Fruit fly (Drosophila melanogaster) whole organism, embryonic: ENCODE data around the gene CG11726.

Experiments
- Bteb2 ChIP-seq: fragments of 200-800 bp; sonication (Bioruptor generic); optimal IDR thresholded peaks from 2 replicates; lab custom pipeline; 2016; ENCODE audit warnings: missing biosample characterization, missing genetic modification characterization
- CG10267 ChIP-seq: fragments of 200-800 bp; sonication (Bioruptor generic); optimal IDR thresholded peaks from 2 replicates; lab custom pipeline; 2018; ENCODE audit warnings: missing biosample characterization, mild to moderate bottlenecking, missing genetic modification characterization, moderate library complexity
- CG11560 ChIP-seq: fragments of 200-800 bp; sonication (Bioruptor generic); IDR thresholded peaks from 3 replicates; pipeline ENCODE4 v1.3.6; 2022; ENCODE audit warnings: missing biosample characterization, missing genetic modification characterization
- CG12155 ChIP-seq: fragments of 200-800 bp; sonication (Bioruptor generic); optimal IDR thresholded peaks from 3 replicates; lab custom pipeline; 2016; ENCODE audit warnings: missing biosample characterization, missing genetic modification characterization
- CG12219 ChIP-seq: fragments of 200-800 bp; sonication (Bioruptor generic); optimal IDR thresholded peaks from 3 replicates; lab custom pipeline; 2018; ENCODE audit warnings: missing biosample characterization, mild to moderate bottlenecking, missing genetic modification characterization
- CG13894 ChIP-seq: fragments of 200-800 bp; sonication (Bioruptor generic); optimal IDR thresholded peaks from 3 replicates; lab custom pipeline; 2018; ENCODE audit warnings: missing biosample characterization, mild to moderate bottlenecking, missing genetic modification characterization, moderate library complexity
- CG14441 ChIP-seq: fragments of 200-800 bp; sonication (Bioruptor generic); IDR thresholded peaks from 2 replicates; pipeline ENCODE4 v1.3.6; 2022; ENCODE audit warnings: missing biosample characterization, missing genetic modification characterization
- CG14965 ChIP-seq: fragments of 200-800 bp; sonication (Bioruptor generic); optimal IDR thresholded peaks from 2 replicates; lab custom pipeline; 2016; ENCODE audit warnings: missing biosample characterization, missing genetic modification characterization, borderline replicate concordance
- CG15601 ChIP-seq: fragments of 200-800 bp; sonication (Bioruptor generic); optimal IDR thresholded peaks from 3 replicates; lab custom pipeline; 2019; ENCODE audit warnings: missing biosample characterization, mild to moderate bottlenecking, missing genetic modification characterization, moderate library complexity
- CG17361 ChIP-seq: fragments of 200-800 bp; sonication (Bioruptor generic); IDR thresholded peaks from 3 replicates; pipeline ENCODE4 v1.3.6; 2022; ENCODE audit warnings: missing biosample characterization, missing genetic modification characterization
- CG2129 ChIP-seq: fragments of 200-800 bp; sonication (Bioruptor generic); IDR thresholded peaks from 2 replicates; pipeline ENCODE4 v1.3.6; 2022; ENCODE audit warnings: missing biosample characterization, missing genetic modification characterization; ENCODE audit not compliant: partially characterized antibody
- CG2712 ChIP-seq: fragments of 200-800 bp; optimal IDR thresholded peaks from 3 replicates; lab custom pipeline; 2019; ENCODE audit warnings: missing biosample characterization, mild to moderate bottlenecking, missing genetic modification characterization, moderate library complexity
- CG2889 ChIP-seq: fragments of 200-800 bp; sonication (Bioruptor generic); IDR thresholded peaks from 3 replicates; pipeline ENCODE4 v1.3.6; 2022; ENCODE audit warnings: missing biosample characterization, missing genetic modification characterization
- CG30020 ChIP-seq: fragments of 200-800 bp; optimal IDR thresholded peaks from 2 replicates; lab custom pipeline; 2019; ENCODE audit warnings: missing biosample characterization, mild to moderate bottlenecking, missing genetic modification characterization, moderate library complexity
- CG33213 ChIP-seq: fragments of 200-800 bp; sonication (Bioruptor generic); optimal IDR thresholded peaks from 3 replicates; lab custom pipeline; 2016; ENCODE audit warnings: missing biosample characterization, missing genetic modification characterization
- CG43689 ChIP-seq: fragments of 200-800 bp; sonication (Bioruptor generic); IDR thresholded peaks from 2 replicates; pipeline ENCODE4 v1.3.6; 2022; ENCODE audit warnings: missing biosample characterization, missing genetic modification characterization
- CG6683 ChIP-seq: fragments of 200-800 bp; sonication (Bioruptor generic); optimal IDR thresholded peaks from 2 replicates; lab custom pipeline; 2017; ENCODE audit warnings: missing biosample characterization, mild to moderate bottlenecking, missing genetic modification characterization, missing genetic modification reagents
- CG6854 ChIP-seq: fragments of 200-800 bp; sonication (Bioruptor generic); optimal IDR thresholded peaks from 3 replicates; lab custom pipeline; 2017; ENCODE audit warnings: missing biosample characterization, mild to moderate bottlenecking, missing genetic modification characterization
- CG7357 ChIP-seq: fragments of 200-800 bp; sonication (Bioruptor generic); IDR thresholded peaks from 3 replicates; pipeline ENCODE4 v1.3.6; 2022; ENCODE audit warnings: missing biosample characterization, missing genetic modification characterization
- CG8388 ChIP-seq: fragments of 200-800 bp; sonication (Bioruptor generic); optimal IDR thresholded peaks from 2 replicates; lab custom pipeline; 2019; ENCODE audit warnings: missing biosample characterization, mild to moderate bottlenecking, missing genetic modification characterization, moderate library complexity
- CG8924 ChIP-seq: fragments of 200-800 bp; optimal IDR thresholded peaks from 3 replicates; lab custom pipeline; 2019; ENCODE audit warnings: missing biosample characterization, mild to moderate bottlenecking, missing genetic modification characterization, moderate library complexity
- CG9609 ChIP-seq: fragments of 200-800 bp; sonication (Bioruptor generic); optimal IDR thresholded peaks from 3 replicates; lab custom pipeline; 2016; ENCODE audit warnings: missing biosample characterization, missing genetic modification characterization
- CG9876 ChIP-seq: fragments of 200-800 bp; sonication (Bioruptor generic); optimal IDR thresholded peaks from 2 replicates; lab custom pipeline; 2016; ENCODE audit warnings: missing biosample characterization, missing genetic modification characterization
- CHES-1-like ChIP-seq: fragments of 200-800 bp; sonication (Bioruptor generic); optimal IDR thresholded peaks from 2 replicates; lab custom pipeline; 2016; ENCODE audit warnings: missing biosample characterization, missing genetic modification characterization
- D ChIP-seq, 2 experiments: fragments of 200-800 bp in 1 of 2; fragments of >200 bp in 1 of 2; sonication (Bioruptor generic) in 1 of 2; optimal IDR thresholded peaks; 2 replicates in 1 of 2; 3 replicates in 1 of 2; lab custom pipeline; 2017; ENCODE audit warnings: mild to moderate bottlenecking in 1 of 2, missing biosample characterization in 1 of 2, missing genetic modification characterization in 1 of 2, missing genetic modification reagents in 1 of 2
- D19B ChIP-seq: fragments of 200-800 bp; sonication (Bioruptor generic); optimal IDR thresholded peaks from 2 replicates; lab custom pipeline; 2017; ENCODE audit warnings: missing biosample characterization, mild to moderate bottlenecking, missing genetic modification characterization
- Hr51 ChIP-seq, 2 experiments: fragments of 200-800 bp; sonication (Bioruptor generic); optimal IDR thresholded peaks; 2 replicates in 1 of 2; 3 replicates in 1 of 2; lab custom pipeline; 2016 to 2018; ENCODE audit warnings: missing biosample characterization in 2 of 2, missing genetic modification characterization in 2 of 2, mild to moderate bottlenecking in 1 of 2, moderate library complexity in 1 of 2
- Hr78 ChIP-seq, 2 experiments: fragments of 200-800 bp in 1 of 2; fragments of >200 bp in 1 of 2; sonication (Bioruptor generic) in 1 of 2; optimal IDR thresholded peaks; 2 replicates each; lab custom pipeline; 2017 to 2019; ENCODE audit warnings: missing biosample characterization in 2 of 2, missing genetic modification characterization in 2 of 2, mild to moderate bottlenecking in 1 of 2, moderate library complexity in 1 of 2
- MBD-R2 ChIP-seq: fragments of 200-800 bp; sonication (Bioruptor generic); IDR thresholded peaks from 2 replicates; pipeline ENCODE4 v1.3.6; 2022; ENCODE audit warnings: missing biosample characterization, missing genetic modification characterization
- MESR4 ChIP-seq: fragments of 200-800 bp; sonication (Bioruptor generic); optimal IDR thresholded peaks from 2 replicates; lab custom pipeline; 2018; ENCODE audit warnings: missing biosample characterization, mild to moderate bottlenecking, missing genetic modification characterization, moderate library complexity
- NC2β ChIP-seq: fragments of 200-800 bp; sonication (Bioruptor generic); optimal IDR thresholded peaks from 2 replicates; lab custom pipeline; 2016; ENCODE audit warnings: missing biosample characterization, missing genetic modification characterization
- Oaz ChIP-seq: fragments of 200-800 bp; sonication (Bioruptor generic); IDR thresholded peaks from 2 replicates; pipeline ENCODE4 v1.3.6; 2022; ENCODE audit warnings: missing biosample characterization, missing genetic modification characterization
- PHDP ChIP-seq: fragments of 200-800 bp; sonication (Bioruptor generic); optimal IDR thresholded peaks from 3 replicates; lab custom pipeline; 2018; ENCODE audit warnings: missing biosample characterization, mild to moderate bottlenecking, missing genetic modification characterization, moderate library complexity
- Six4 ChIP-seq: fragments of 200-800 bp; sonication (Bioruptor generic); optimal IDR thresholded peaks from 2 replicates; lab custom pipeline; 2016; ENCODE audit warnings: missing biosample characterization, missing genetic modification characterization
- YL-1 ChIP-seq: fragments of 200-800 bp; sonication (Bioruptor generic); optimal IDR thresholded peaks from 3 replicates; lab custom pipeline; 2017; ENCODE audit warnings: missing biosample characterization, mild to moderate bottlenecking, missing genetic modification characterization
- bab2 ChIP-seq: fragments of 200-800 bp; sonication (Bioruptor generic); optimal IDR thresholded peaks from 2 replicates; lab custom pipeline; 2016; ENCODE audit warnings: missing biosample characterization, missing genetic modification characterization
- chm ChIP-seq: fragments of 200-800 bp; sonication (Bioruptor generic); IDR thresholded peaks from 2 replicates; pipeline ENCODE4 v1.3.6; 2022; ENCODE audit warnings: missing biosample characterization, missing genetic modification characterization
- crc ChIP-seq: fragments of 200-800 bp; sonication (Bioruptor generic); optimal IDR thresholded peaks from 2 replicates; lab custom pipeline; 2016; ENCODE audit warnings: missing biosample characterization, missing genetic modification characterization
- cwo ChIP-seq: fragments of 200-800 bp; sonication (Bioruptor generic); optimal IDR thresholded peaks from 3 replicates; lab custom pipeline; 2017; ENCODE audit warnings: missing biosample characterization, missing genetic modification characterization, mild to moderate bottlenecking, moderate library complexity, missing genetic modification reagents
- grau ChIP-seq: fragments of 200-800 bp; optimal IDR thresholded peaks from 3 replicates; lab custom pipeline; 2019; ENCODE audit warnings: missing biosample characterization, mild to moderate bottlenecking, missing genetic modification characterization, moderate library complexity
- insv ChIP-seq, 2 experiments: fragments of 200-800 bp; sonication (Bioruptor generic); optimal IDR thresholded peaks; 3 replicates each; lab custom pipeline; 2016 to 2018; ENCODE audit warnings: missing biosample characterization in 2 of 2, missing genetic modification characterization in 2 of 2
- odd ChIP-seq: fragments of 200-800 bp; sonication (Bioruptor generic); optimal IDR thresholded peaks from 2 replicates; lab custom pipeline; 2017; ENCODE audit warnings: missing biosample characterization, mild to moderate bottlenecking, missing genetic modification characterization
- otp ChIP-seq: fragments of 200-800 bp; sonication (Bioruptor generic); IDR thresholded peaks from 3 replicates; pipeline ENCODE4, ENCODE4 v1.3.6; 2022; ENCODE audit warnings: missing biosample characterization, missing genetic modification characterization
- p53 ChIP-seq: fragments of 200-800 bp; sonication (Bioruptor generic); optimal IDR thresholded peaks from 2 replicates; lab custom pipeline; 2016; ENCODE audit warnings: missing biosample characterization, missing genetic modification characterization
- prd ChIP-seq, 3 experiments: fragments of >200 bp in 2 of 3; fragments of 200-800 bp in 1 of 3; sonication (Bioruptor generic) in 1 of 3; optimal IDR thresholded peaks in 2 of 3; IDR thresholded peaks in 1 of 3; 2 replicates in 2 of 3; 3 replicates in 1 of 3; pipeline versions ENCODE4 v1.3.6 to Lab custom; 2017 to 2022; ENCODE audit warnings: missing biosample characterization in 1 of 3, missing genetic modification characterization in 1 of 3
- sens ChIP-seq: fragments of 200-800 bp; sonication (Bioruptor generic); peaks from one replicate; lab custom pipeline; 2016; ENCODE audit warnings: missing biosample characterization, missing genetic modification characterization
- trem ChIP-seq: fragments of 200-800 bp; optimal IDR thresholded peaks from 3 replicates; lab custom pipeline; 2019; ENCODE audit warnings: missing biosample characterization, mild to moderate bottlenecking, missing genetic modification characterization, moderate library complexity
- vfl ChIP-seq: fragments of 200-800 bp; sonication (Bioruptor generic); optimal IDR thresholded peaks from 2 replicates; lab custom pipeline; 2016; ENCODE audit warnings: missing biosample characterization, missing genetic modification characterization

The CG11726 gene

DNA sequence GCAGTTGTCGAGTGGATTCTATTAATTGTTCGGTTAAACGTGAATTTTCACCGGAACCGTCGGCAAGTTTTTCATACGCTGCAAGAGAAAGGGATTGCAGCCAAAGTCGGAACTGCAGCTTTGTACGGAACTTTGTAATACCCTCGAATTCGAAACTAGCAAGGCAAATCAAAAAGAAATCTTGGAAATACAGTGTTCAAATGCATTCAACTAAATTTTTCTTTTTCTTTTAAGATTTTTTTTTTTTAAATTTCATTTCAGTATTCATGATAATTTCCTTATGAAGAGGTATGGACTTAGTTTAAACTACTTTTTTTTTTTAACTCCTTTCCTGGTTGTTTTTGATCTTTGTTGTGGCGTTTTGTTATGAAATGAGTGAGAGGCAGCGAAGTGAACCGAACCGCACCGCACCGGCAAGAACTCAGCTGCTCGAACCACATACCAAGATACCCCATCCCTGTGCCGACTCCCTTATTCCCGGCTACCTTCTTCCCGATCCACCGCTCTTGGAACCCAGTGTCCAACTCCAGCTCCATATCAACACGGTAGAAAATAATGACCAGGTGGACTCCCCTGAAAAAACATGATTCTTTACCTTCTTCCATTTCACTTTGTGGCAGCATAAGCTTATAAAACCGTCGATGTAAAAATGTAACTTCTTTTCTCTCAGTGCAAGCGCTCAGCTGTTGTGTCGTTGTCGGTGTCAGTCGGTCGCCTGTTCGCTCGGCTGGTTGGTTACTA is 14.6 kb upstream of the CG11726 start (continued):
- peak; percentile 27 for TF ChIP-seq CG12219 (GFP tag; lab: Kevin White, UChicago)
- peak; percentile 10 for TF ChIP-seq CG8388 (GFP tag; lab: Kevin White, UChicago)
- peak; percentile 54; the same call in 1 of the 3 replicates for TF ChIP-seq otp (GFP tag; lab: Robert Waterston, UW)
- TF ChIP-seq Six4 (GFP tag; lab: Kevin White, UChicago) = peak; percentile 30
- no peak for TF ChIP-seq CG14965 (GFP tag; lab: Kevin White, UChicago)
- peak; percentile 88 for TF ChIP-seq sens (GFP tag; lab: Kevin White, UChicago)
- peak; percentile 44 for TF ChIP-seq odd (GFP tag; lab: Kevin White, UChicago)
- no peak for TF ChIP-seq CG7357 (GFP tag; lab: Robert Waterston, UW)
- no peak for TF ChIP-seq CG2129 (GFP tag; lab: Robert Waterston, UW)
- no peak for TF ChIP-seq crc (GFP tag; lab: Kevin White, UChicago)
- TF ChIP-seq p53 (GFP tag; lab: Kevin White, UChicago) = peak; percentile 29
- TF ChIP-seq NC2β (GFP tag; lab: Kevin White, UChicago) = peak; percentile 25
- TF ChIP-seq MESR4 (GFP tag; lab: Kevin White, UChicago) = no peak
- TF ChIP-seq trem = peak; percentile 46
- TF ChIP-seq D19B (GFP tag; lab: Kevin White, UChicago) = peak; percentile 38
- no peak for TF ChIP-seq CG43689 (GFP tag; lab: Robert Waterston, UW)
- peak; percentile 19 for TF ChIP-seq CG12155
- peak; percentile 82 for TF ChIP-seq CG2712 (tag; lab: Kevin White, UChicago)
- TF ChIP-seq Hr78 (GFP tag; optimal IDR thresholded peaks at IDR 0.05; lab: Kevin White, UChicago) = peak in 1 of 2 experiments; percentile 19
- no peak for TF ChIP-seq Oaz
- no peak for TF ChIP-seq PHDP
- TF ChIP-seq CG15601 (tag; lab: Kevin White, UChicago) = peak; percentile 66
- peak; percentile 18 for TF ChIP-seq CHES-1-like
- peak; percentile 16 for TF ChIP-seq CG9609
- peak; percentile 15 for TF ChIP-seq CG30020
- TF ChIP-seq grau (tag; lab: Kevin White, UChicago) = peak; percentile 41
- no peak for TF ChIP-seq cwo (GFP tag; lab: Kevin White, UChicago)
- TF ChIP-seq prd (optimal IDR thresholded peaks at IDR 0.05; lab: Kevin White, UChicago) = no peak
- TF ChIP-seq prd (GFP tag; IDR thresholded peaks at IDR 0.05; lab: Robert Waterston, UW) = peak; percentile 40; the same call in 2 of the 3 replicates
- TF ChIP-seq vfl (GFP tag; lab: Kevin White, UChicago) = no peak
- peak; percentile 67 for TF ChIP-seq CG8924 (tag; lab: Kevin White, UChicago)
- peak; percentile 5 for TF ChIP-seq CG33213 (GFP tag; lab: Kevin White, UChicago)
- TF ChIP-seq MBD-R2 (GFP tag; lab: Robert Waterston, UW) = no peak
- TF ChIP-seq YL-1 = no peak
- no peak for TF ChIP-seq insv (GFP tag; optimal IDR thresholded peaks at IDR 0.05; lab: Kevin White, UChicago)
- TF ChIP-seq Hr51 (GFP tag; optimal IDR thresholded peaks at IDR 0.05; lab: Kevin White, UChicago) = no peak
- no peak for TF ChIP-seq CG13894 (tag; lab: Kevin White, UChicago)
- no peak for TF ChIP-seq CG14441
- TF ChIP-seq D (optimal IDR thresholded peaks at IDR 0.05; lab: Kevin White, UChicago) = no peak
- TF ChIP-seq D (GFP tag; optimal IDR thresholded peaks at IDR 0.05; lab: Kevin White, UChicago) = peak; percentile 67
- peak; percentile 5 for TF ChIP-seq bab2
- TF ChIP-seq Bteb2 (GFP tag; lab: Kevin White, UChicago) = no peak
- TF ChIP-seq CG10267 = peak; percentile 42
- TF ChIP-seq CG6683 (GFP tag; lab: Kevin White, UChicago) = no peak
- no peak for TF ChIP-seq CG11560
- TF ChIP-seq CG6854 (GFP tag; lab: Kevin White, UChicago) = no peak
- TF ChIP-seq CG17361 (GFP tag; lab: Robert Waterston, UW) = peak; percentile 53; the same call in 1 of the 3 replicates
- TF ChIP-seq CG2889 (GFP tag; lab: Robert Waterston, UW) = no peak
- TF ChIP-seq chm (GFP tag; lab: Robert Waterston, UW) = peak; percentile 64
- peak; percentile 21 for TF ChIP-seq CG9876 (GFP tag; lab: Kevin White, UChicago)
